Fruit fly (Drosophila melanogaster) whole organism, wandering third instar larva: ENCODE data around the gene Gale.
A peak's percentile ranks its signal among the peaks of the same experiment; 100 is the strongest.

Source experiments
- CG32264 ChIP-seq: fragments of 200-800 bp; sonication (Bioruptor generic); optimal IDR thresholded peaks from 2 replicates; lab custom pipeline; 2016; ENCODE audit warnings: missing biosample characterization, missing genetic modification characterization
- CrebA ChIP-seq: fragments of 200-800 bp; sonication (Bioruptor generic); optimal IDR thresholded peaks from 2 replicates; lab custom pipeline; 2016; ENCODE audit warnings: missing biosample characterization, mild to moderate bottlenecking, missing genetic modification characterization, borderline replicate concordance
- Dfd ChIP-seq: fragments of >200 bp; optimal IDR thresholded peaks from 2 replicates; lab custom pipeline; 2017; ENCODE audit warnings: missing biosample characterization, missing genetic modification characterization
- Dif ChIP-seq: fragments of 200-275, 200-300 bp; sonication (Bioruptor generic); optimal IDR thresholded peaks from 2 replicates; lab custom pipeline; 2018; ENCODE audit warnings: missing biosample characterization, missing genetic modification characterization; ENCODE audit not compliant: partially characterized antibody
- HLH106 ChIP-seq: fragments of 200-800 bp; optimal IDR thresholded peaks from 3 replicates; lab custom pipeline; 2019; ENCODE audit warnings: missing biosample characterization, mild to moderate bottlenecking, missing genetic modification characterization, moderate library complexity
- Hnf4 ChIP-seq: fragments of 200-800 bp; sonication (Bioruptor generic); optimal IDR thresholded peaks from 2 replicates; lab custom pipeline; 2016; ENCODE audit warnings: missing biosample characterization, mild to moderate bottlenecking, missing genetic modification characterization
- Hr78 ChIP-seq: fragments of >200 bp; optimal IDR thresholded peaks from 2 replicates; lab custom pipeline; 2017; ENCODE audit warnings: missing biosample characterization, missing genetic modification characterization
- Hr83 ChIP-seq: fragments of 200-300 bp; sonication (Bioruptor generic); optimal IDR thresholded peaks from 2 replicates; lab custom pipeline; 2016; ENCODE audit warnings: missing biosample characterization, mild to moderate bottlenecking, missing genetic modification characterization, moderate library complexity; ENCODE audit not compliant: poor library complexity, severe bottlenecking
- Jra ChIP-seq: sonication (Bioruptor generic); optimal IDR thresholded peaks from 2 replicates; lab custom pipeline; 2016; ENCODE audit warnings: missing biosample characterization, missing genetic modification characterization
- Mio ChIP-seq: sonication (Bioruptor generic); optimal IDR thresholded peaks from 2 replicates; lab custom pipeline; 2016; ENCODE audit warnings: missing biosample characterization, missing genetic modification characterization
- N ChIP-seq: fragments of >200 bp; optimal IDR thresholded peaks from 2 replicates; lab custom pipeline; 2018; ENCODE audit warnings: missing biosample characterization, missing external identifiers, missing genetic modification characterization
- OdsH ChIP-seq: fragments of 200-800 bp; sonication (Bioruptor generic); optimal IDR thresholded peaks from 2 replicates; lab custom pipeline; 2016; ENCODE audit warnings: missing biosample characterization, mild to moderate bottlenecking, missing genetic modification characterization
- Rel ChIP-seq, 2 experiments: fragments of 200-800 bp; sonication (Bioruptor generic) in 1 of 2; optimal IDR thresholded peaks; 2 replicates in 1 of 2; 3 replicates in 1 of 2; lab custom pipeline; 2016 to 2019; ENCODE audit warnings: mild to moderate bottlenecking in 2 of 2, missing biosample characterization in 2 of 2, missing genetic modification characterization in 2 of 2, moderate library complexity in 1 of 2
- Sp1 ChIP-seq: fragments of 200-800 bp; sonication (Bioruptor generic); optimal IDR thresholded peaks from 3 replicates; lab custom pipeline; 2019; ENCODE audit warnings: missing biosample characterization, mild to moderate bottlenecking, missing genetic modification characterization, moderate library complexity
- Vsx2 ChIP-seq: fragments of 200-300, 225-300 bp; sonication (Bioruptor generic); optimal IDR thresholded peaks from 2 replicates; lab custom pipeline; 2018; ENCODE audit warnings: missing biosample characterization, missing genetic modification characterization; ENCODE audit not compliant: partially characterized antibody
- brk ChIP-seq: fragments of 200-800 bp; sonication (Bioruptor generic); optimal IDR thresholded peaks from 2 replicates; lab custom pipeline; 2016; ENCODE audit warnings: missing biosample characterization, mild to moderate bottlenecking, missing genetic modification characterization
- dl ChIP-seq, 2 experiments: fragments of 175-275, 200-275 bp in 1 of 2; fragments of 200-275 bp in 1 of 2; sonication (Bioruptor generic); optimal IDR thresholded peaks; lab custom pipeline; 2018; ENCODE audit warnings: mild to moderate bottlenecking in 2 of 2, missing biosample characterization in 2 of 2, missing genetic modification characterization in 2 of 2, moderate library complexity in 2 of 2; ENCODE audit not compliant: partially characterized antibody in 2 of 2, insufficient read depth in 1 of 2
- dmrt93B ChIP-seq: fragments of 200-800 bp; sonication (Bioruptor generic); optimal IDR thresholded peaks from 2 replicates; lab custom pipeline; 2018; ENCODE audit warnings: missing biosample characterization, mild to moderate bottlenecking, missing genetic modification characterization
- dsf ChIP-seq: sonication (Bioruptor generic); optimal IDR thresholded peaks from 2 replicates; lab custom pipeline; 2016; ENCODE audit warnings: missing biosample characterization, missing genetic modification characterization, borderline replicate concordance
- ey ChIP-seq: fragments of 200-800 bp; sonication (Bioruptor generic); optimal IDR thresholded peaks from 2 replicates; lab custom pipeline; 2016; ENCODE audit warnings: missing biosample characterization, missing genetic modification characterization
- foxo ChIP-seq, 2 experiments: fragments of 200-800 bp; sonication (Bioruptor generic); optimal IDR thresholded peaks; 2 replicates in 1 of 2; 3 replicates in 1 of 2; lab custom pipeline; 2016 to 2017; ENCODE audit warnings: missing biosample characterization in 2 of 2, missing genetic modification characterization in 2 of 2
- fru ChIP-seq: fragments of 200-800 bp; sonication (Bioruptor generic); optimal IDR thresholded peaks from 3 replicates; lab custom pipeline; 2016; ENCODE audit warnings: missing biosample characterization, mild to moderate bottlenecking, missing genetic modification characterization
- h ChIP-seq: fragments of 200-800 bp; sonication (Bioruptor generic); optimal IDR thresholded peaks from 3 replicates; lab custom pipeline; 2016; ENCODE audit warnings: missing biosample characterization, mild to moderate bottlenecking, missing genetic modification characterization
- lola ChIP-seq: fragments of >200 bp; optimal IDR thresholded peaks from 2 replicates; lab custom pipeline; 2017; ENCODE audit warnings: missing biosample characterization, missing genetic modification characterization
- pan ChIP-seq: fragments of >200 bp; optimal IDR thresholded peaks from 2 replicates; lab custom pipeline; 2017
- psq ChIP-seq: fragments of 200-800 bp; sonication (Bioruptor generic); optimal IDR thresholded peaks from 3 replicates; lab custom pipeline; 2017; ENCODE audit warnings: missing biosample characterization, mild to moderate bottlenecking, missing genetic modification characterization, moderate library complexity
- rgr ChIP-seq: fragments of 200-800 bp; sonication (Bioruptor generic); optimal IDR thresholded peaks from 3 replicates; lab custom pipeline; 2016; ENCODE audit warnings: missing biosample characterization, mild to moderate bottlenecking, missing genetic modification characterization
- sage ChIP-seq: fragments of 200-800 bp; sonication (Bioruptor generic); optimal IDR thresholded peaks from 2 replicates; lab custom pipeline; 2016; ENCODE audit warnings: missing biosample characterization, mild to moderate bottlenecking, missing genetic modification characterization
- sv ChIP-seq: fragments of 200-800 bp; sonication (Bioruptor generic); optimal IDR thresholded peaks from 3 replicates; lab custom pipeline; 2016; ENCODE audit warnings: missing biosample characterization, missing genetic modification characterization
- woc ChIP-seq: sonication (Bioruptor generic); optimal IDR thresholded peaks from 2 replicates; lab custom pipeline; 2016; ENCODE audit warnings: missing biosample characterization, mild to moderate bottlenecking, missing genetic modification characterization

The Gale gene

DNA sequence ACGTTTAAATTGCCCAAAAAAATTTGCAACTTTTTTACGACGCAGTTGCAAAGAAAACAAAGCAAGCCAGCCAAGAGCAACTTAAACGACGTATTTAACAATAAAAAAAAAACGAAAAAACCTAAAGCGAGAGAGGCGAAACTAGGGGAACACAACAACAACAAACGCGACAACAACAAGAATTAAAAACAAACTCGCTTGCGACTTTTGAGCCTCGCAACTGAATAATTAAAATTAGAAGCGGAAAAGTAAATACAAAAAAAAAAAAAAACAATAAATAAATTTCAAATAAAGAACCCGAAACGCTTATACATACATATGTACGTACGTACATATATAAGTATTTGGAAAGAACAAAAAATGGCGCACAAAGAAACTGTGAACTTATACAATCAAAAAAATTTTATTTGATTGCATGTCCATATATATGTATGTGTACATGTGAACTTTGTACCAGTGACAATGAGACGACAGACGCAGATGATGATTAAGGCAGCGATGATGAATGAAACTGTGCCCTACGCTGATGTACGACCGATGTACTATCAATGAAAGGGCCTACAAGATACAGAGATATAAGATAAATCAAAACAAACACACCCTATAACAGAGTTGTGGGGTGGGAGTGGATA lies 19.6 kb upstream of the Gale start:
- TF ChIP-seq dmrt93B = no peak
- TF ChIP-seq Hnf4 (GFP tag; lab: Kevin White, UChicago) = peak; percentile 42

DNA sequence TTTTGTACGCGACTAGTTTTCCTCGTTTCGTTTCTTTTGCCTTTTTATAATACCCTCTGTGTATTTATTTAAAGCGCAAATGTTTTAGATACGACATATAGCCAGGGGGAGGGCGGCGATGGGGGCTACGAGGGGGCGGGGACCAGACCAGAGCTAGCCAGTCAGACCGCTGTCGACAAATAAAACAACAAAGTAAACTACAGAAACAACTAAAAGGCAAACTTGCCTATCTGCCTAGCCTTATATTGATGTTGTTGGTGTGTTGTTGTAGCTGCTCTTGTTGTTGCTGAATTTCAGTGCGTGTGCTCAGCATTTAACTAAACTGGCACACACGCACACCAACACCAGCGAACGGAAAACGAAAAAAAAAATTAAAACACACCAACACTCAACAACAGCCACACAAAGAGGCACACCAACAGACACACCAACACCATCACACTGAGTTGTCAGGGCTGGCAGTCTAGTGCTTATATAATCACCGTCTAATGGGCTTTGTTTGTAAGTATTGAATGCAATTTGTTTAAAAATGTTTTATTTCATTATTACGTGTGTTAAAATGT lies 18.9 kb upstream of the Gale start:
- TF ChIP-seq N (GFP tag; lab: Kevin White, UChicago) (no peak), Vsx2 (GFP tag; lab: Kevin White, UChicago) (no peak), rgr (GFP tag; lab: Kevin White, UChicago) (no peak), sage (GFP tag; lab: Kevin White, UChicago) (no peak), CrebA (GFP tag; lab: Kevin White, UChicago) (no peak), woc (GFP tag; lab: Kevin White, UChicago) (no peak), OdsH (GFP tag; lab: Kevin White, UChicago) (no peak), fru (GFP tag; lab: Kevin White, UChicago) (no peak), Hr83 (no peak), Dif (no peak), psq (no peak)

DNA sequence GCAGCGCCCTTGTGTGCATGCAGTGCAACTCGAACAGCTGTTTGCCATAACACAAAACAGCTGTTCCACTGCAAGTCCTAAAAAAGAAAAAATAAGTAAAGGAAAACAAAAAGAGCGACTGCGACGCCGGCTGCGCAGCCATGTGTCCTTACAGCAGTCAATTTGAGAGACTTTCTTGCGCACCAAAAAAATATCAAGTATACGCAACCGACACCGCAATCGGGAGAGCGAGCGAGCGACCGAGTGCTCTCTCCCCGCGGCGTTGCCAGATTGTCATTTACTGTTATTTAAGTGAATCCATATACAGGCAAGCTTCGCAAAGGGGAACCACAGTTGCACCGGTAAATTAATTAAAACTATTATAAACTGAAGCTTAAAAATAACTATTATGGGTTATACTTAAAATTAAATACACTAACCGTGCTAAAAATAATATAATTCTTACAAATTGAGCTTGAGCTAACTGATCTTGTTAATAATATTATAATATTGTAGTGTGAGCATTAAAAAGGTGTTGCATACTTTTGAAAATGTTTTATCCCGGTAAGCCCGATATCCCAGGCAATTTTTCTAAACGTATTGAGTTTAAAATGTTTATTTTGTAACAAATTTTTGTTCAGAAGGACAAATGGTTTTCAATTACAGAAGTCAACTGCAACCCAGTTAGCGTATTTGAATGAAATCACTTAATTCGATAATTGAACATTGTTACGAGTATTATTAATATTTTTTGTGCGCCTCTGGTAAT lies 18.3 kb upstream of the Gale start:
- TF ChIP-seq woc (GFP tag; lab: Kevin White, UChicago) (peak; percentile 6), Hr83 (peak; percentile 21), psq (peak; percentile 4), OdsH (GFP tag; lab: Kevin White, UChicago) (no peak), rgr (GFP tag; lab: Kevin White, UChicago) (peak; percentile 28), foxo (GFP tag; optimal IDR thresholded peaks at IDR 0.05; lab: Kevin White, UChicago) (peak in 1 of 2 experiments; percentile 39), CG32264 (GFP tag; lab: Kevin White, UChicago) (no peak), ey (GFP tag; lab: Kevin White, UChicago) (peak; percentile 23), sv (GFP tag; lab: Kevin White, UChicago) (peak; percentile 44), dl (GFP tag; optimal IDR thresholded peaks at IDR 0.05; lab: Kevin White, UChicago; ENCODE audit: insufficient read depth in 1 of 2, partially characterized antibody in 2 of 2) (peak in 1 of 2 experiments; percentile 23), HLH106 (tag; lab: Kevin White, UChicago) (peak; percentile 12), CrebA (GFP tag; lab: Kevin White, UChicago) (no peak), fru (GFP tag; lab: Kevin White, UChicago) (peak; percentile 38)

DNA sequence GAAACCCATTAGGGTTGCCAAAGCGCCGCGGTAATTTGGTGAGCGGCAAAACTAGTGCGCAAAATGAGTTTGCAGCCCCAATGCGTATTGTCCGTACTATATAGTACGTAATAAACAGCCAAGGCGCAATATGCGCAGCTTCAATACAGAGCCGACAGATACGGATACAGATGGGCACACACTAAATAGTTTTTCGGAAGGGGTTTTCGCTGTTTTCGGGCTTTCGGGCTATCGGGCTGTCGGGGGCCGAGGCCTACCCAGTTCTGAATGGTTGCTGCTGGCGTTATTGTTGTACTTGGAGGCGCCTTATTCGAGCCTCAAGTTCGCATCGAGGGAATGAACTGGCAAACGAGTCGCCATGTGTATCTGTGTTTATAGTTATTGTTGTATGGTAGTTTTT lies 17.7 kb upstream of the Gale start:
- no peak for TF ChIP-seq ey (GFP tag; lab: Kevin White, UChicago)
- TF ChIP-seq psq = no peak
- TF ChIP-seq Sp1 (GFP tag; lab: Kevin White, UChicago) = no peak
- TF ChIP-seq Vsx2 (GFP tag; lab: Kevin White, UChicago) = no peak
- no peak for TF ChIP-seq pan (lab: Kevin White, UChicago)
- no peak for TF ChIP-seq Mio (GFP tag; lab: Kevin White, UChicago)
- no peak for TF ChIP-seq fru (GFP tag; lab: Kevin White, UChicago)
- no peak for TF ChIP-seq Hr78 (GFP tag; lab: Kevin White, UChicago)
- no peak for TF ChIP-seq dmrt93B
- no peak for TF ChIP-seq dsf (GFP tag; lab: Kevin White, UChicago)
- no peak for TF ChIP-seq woc (GFP tag; lab: Kevin White, UChicago)
- TF ChIP-seq Hnf4 (GFP tag; lab: Kevin White, UChicago) = no peak
- no peak for TF ChIP-seq CG32264 (GFP tag; lab: Kevin White, UChicago)
- TF ChIP-seq N (GFP tag; lab: Kevin White, UChicago) = no peak
- TF ChIP-seq Dfd (GFP tag; lab: Kevin White, UChicago) = no peak
- TF ChIP-seq OdsH (GFP tag; lab: Kevin White, UChicago) = no peak
- TF ChIP-seq, all 38 proteins: peak for 0

dm6 chr3L:632058-632457 lies 16.3 kb upstream of the Gale start:
- no peak for TF ChIP-seq Hr78 (GFP tag; lab: Kevin White, UChicago)
- no peak for TF ChIP-seq CrebA (GFP tag; lab: Kevin White, UChicago)
- no peak for TF ChIP-seq Dfd (GFP tag; lab: Kevin White, UChicago)
- TF ChIP-seq CG32264 (GFP tag; lab: Kevin White, UChicago) = no peak
- TF ChIP-seq h (GFP tag; lab: Kevin White, UChicago) = no peak
- no peak for TF ChIP-seq lola
- no peak for TF ChIP-seq brk (GFP tag; lab: Kevin White, UChicago)
- no peak for TF ChIP-seq Hr83
- TF ChIP-seq Jra (GFP tag; lab: Kevin White, UChicago) = no peak
- no peak for TF ChIP-seq Rel (GFP tag; optimal IDR thresholded peaks at IDR 0.05; lab: Kevin White, UChicago)
- no peak for TF ChIP-seq Rel (tag; optimal IDR thresholded peaks at IDR 0.05; lab: Kevin White, UChicago)
- TF ChIP-seq pan (lab: Kevin White, UChicago) = no peak
- no peak for TF ChIP-seq HLH106 (tag; lab: Kevin White, UChicago)
- TF ChIP-seq ey (GFP tag; lab: Kevin White, UChicago) = no peak
- no peak for TF ChIP-seq dl (GFP tag; optimal IDR thresholded peaks at IDR 0.05; lab: Kevin White, UChicago; ENCODE audit: insufficient read depth in 1 of 2, partially characterized antibody in 2 of 2)
- TF ChIP-seq, all 38 proteins: peak for 0
